Fruit fly (Drosophila melanogaster) whole organism, prepupa: ENCODE data around the gene pyd.

Experiments
- Blimp-1 ChIP-seq: fragments of 200-800 bp; sonication (Bioruptor generic); optimal IDR thresholded peaks from 3 replicates; lab custom pipeline; 2017; ENCODE audit warnings: missing biosample characterization, missing genetic modification characterization, mild to moderate bottlenecking, moderate library complexity, missing genetic modification reagents
- CG11294 ChIP-seq: fragments of 200-800 bp; sonication (Bioruptor generic); IDR thresholded peaks from 2 replicates; pipeline ENCODE4 v1.3.6; 2022; ENCODE audit warnings: missing biosample characterization, missing genetic modification characterization
- CG31627 ChIP-seq: fragments of 200-800 bp; sonication (Bioruptor generic); optimal IDR thresholded peaks from 3 replicates; lab custom pipeline; 2016; ENCODE audit warnings: missing biosample characterization, missing genetic modification characterization
- Sox14 ChIP-seq: fragments of 200-800 bp; sonication (Bioruptor generic); optimal IDR thresholded peaks from 3 replicates; lab custom pipeline; 2016; ENCODE audit warnings: missing biosample characterization, missing genetic modification characterization
- fd59A ChIP-seq: fragments of 200-800 bp; sonication (Bioruptor generic); optimal IDR thresholded peaks from 2 replicates; lab custom pipeline; 2017; ENCODE audit warnings: missing biosample characterization, mild to moderate bottlenecking, missing genetic modification characterization, missing genetic modification reagents
- lz ChIP-seq: fragments of 200-800 bp; sonication (Bioruptor generic); optimal IDR thresholded peaks from 3 replicates; lab custom pipeline; 2016; ENCODE audit warnings: missing biosample characterization, missing genetic modification characterization

DNA sequence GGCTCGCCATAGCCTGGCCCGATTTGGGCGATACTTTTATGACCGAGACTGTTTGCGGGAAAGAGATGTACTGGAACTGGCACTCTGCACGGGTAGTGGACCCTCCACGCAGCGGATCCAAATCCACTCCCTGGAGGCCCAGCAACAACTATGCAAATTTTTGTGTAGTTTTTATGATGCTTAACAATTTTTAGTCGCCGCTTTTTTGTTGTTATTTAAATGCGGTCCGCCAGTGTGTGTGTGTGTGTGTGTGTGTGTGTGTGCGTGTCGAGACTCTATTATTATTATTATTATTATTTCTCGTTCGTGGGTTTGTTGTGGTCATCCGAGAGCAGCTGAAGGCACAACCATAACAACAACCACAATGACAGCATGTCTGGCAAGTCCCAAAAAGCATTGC lies 27.5 kb upstream of the pyd start:
- TF ChIP-seq fd59A (GFP tag; lab: Kevin White, UChicago) = no peak
- no peak for TF ChIP-seq Sox14 (GFP tag; lab: Kevin White, UChicago)
- no peak for TF ChIP-seq Blimp-1 (GFP tag; lab: Kevin White, UChicago)
- no peak for TF ChIP-seq lz (GFP tag; lab: Kevin White, UChicago)
- no peak for TF ChIP-seq CG11294 (GFP tag; lab: Robert Waterston, UW)
- TF ChIP-seq CG31627 (GFP tag; lab: Kevin White, UChicago) = no peak
